Fruit fly (Drosophila melanogaster) whole organism, embryonic: ENCODE data around the gene L2HGDH.

Experiments
- Ada2b ChIP-seq: fragments of 200-800 bp; sonication (Bioruptor generic); IDR thresholded peaks from 2 replicates; pipeline ENCODE4 v1.3.6; 2022; ENCODE audit warnings: missing biosample characterization, missing genetic modification characterization
- Asciz ChIP-seq: fragments of 200-800 bp; sonication (Bioruptor generic); optimal IDR thresholded peaks from 2 replicates; lab custom pipeline; 2017; ENCODE audit warnings: missing biosample characterization, mild to moderate bottlenecking, missing genetic modification characterization, missing genetic modification reagents
- Bgb ChIP-seq: fragments of 200-800 bp; sonication (Bioruptor generic); IDR thresholded peaks from 2 replicates; pipeline ENCODE4 v1.3.6; 2022; ENCODE audit warnings: missing biosample characterization, missing genetic modification characterization; ENCODE audit not compliant: partially characterized antibody
- CG10462 ChIP-seq: fragments of 200-800 bp; sonication (Bioruptor generic); optimal IDR thresholded peaks from 2 replicates; lab custom pipeline; 2016; ENCODE audit warnings: missing biosample characterization, missing genetic modification characterization
- CG10565 ChIP-seq: fragments of 200-800 bp; sonication (Bioruptor generic); optimal IDR thresholded peaks from 3 replicates; lab custom pipeline; 2016; ENCODE audit warnings: missing biosample characterization, mild to moderate bottlenecking, missing genetic modification characterization
- CG12219 ChIP-seq: fragments of 200-800 bp; sonication (Bioruptor generic); optimal IDR thresholded peaks from 3 replicates; lab custom pipeline; 2018; ENCODE audit warnings: missing biosample characterization, mild to moderate bottlenecking, missing genetic modification characterization
- CG12236 ChIP-seq: fragments of 200-800 bp; sonication (Bioruptor generic); optimal IDR thresholded peaks from 2 replicates; lab custom pipeline; 2016; ENCODE audit warnings: missing biosample characterization, missing genetic modification characterization
- CG1233 ChIP-seq: fragments of 200-800 bp; sonication (Bioruptor generic); optimal IDR thresholded peaks from 4 replicates; lab custom pipeline; 2018; ENCODE audit warnings: missing biosample characterization, mild to moderate bottlenecking, missing genetic modification characterization
- CG13624 ChIP-seq: fragments of 200-800 bp; sonication (Bioruptor generic); optimal IDR thresholded peaks from 2 replicates; lab custom pipeline; 2016; ENCODE audit warnings: missing biosample characterization, missing genetic modification characterization
- CG15073 ChIP-seq: fragments of 200-800 bp; sonication (Bioruptor generic); optimal IDR thresholded peaks from 2 replicates; lab custom pipeline; 2016; ENCODE audit warnings: missing biosample characterization, missing genetic modification characterization
- CG32532 ChIP-seq: fragments of 200-800 bp; sonication (Bioruptor generic); IDR thresholded peaks from 2 replicates; pipeline ENCODE4 v1.3.6; 2022; ENCODE audit warnings: missing biosample characterization, missing genetic modification characterization
- CG32767 ChIP-seq: fragments of 200-800 bp; sonication (Bioruptor generic); IDR thresholded peaks from 2 replicates; pipeline ENCODE4 v1.3.6; 2022; ENCODE audit warnings: missing biosample characterization, missing genetic modification characterization
- CG4707 ChIP-seq: fragments of 200-800 bp; sonication (Bioruptor generic); optimal IDR thresholded peaks from 2 replicates; lab custom pipeline; 2018; ENCODE audit warnings: missing biosample characterization, mild to moderate bottlenecking, missing genetic modification characterization, moderate library complexity
- CG5245 ChIP-seq: fragments of 200-800 bp; sonication (Bioruptor generic); optimal IDR thresholded peaks from 3 replicates; lab custom pipeline; 2016; ENCODE audit warnings: missing biosample characterization, missing genetic modification characterization
- CG6791 ChIP-seq: fragments of 200-800 bp; sonication (Bioruptor generic); IDR thresholded peaks from 3 replicates; pipeline ENCODE4 v1.3.6; 2022; ENCODE audit warnings: missing biosample characterization, missing genetic modification characterization; ENCODE audit not compliant: partially characterized antibody
- CG7839 ChIP-seq: fragments of 200-800 bp; sonication (Bioruptor generic); optimal IDR thresholded peaks from 3 replicates; lab custom pipeline; 2018; ENCODE audit warnings: missing biosample characterization, mild to moderate bottlenecking, missing genetic modification characterization, moderate library complexity
- CG8281 ChIP-seq: fragments of 200-800 bp; sonication (Bioruptor generic); optimal IDR thresholded peaks from 2 replicates; lab custom pipeline; 2018; ENCODE audit warnings: missing biosample characterization, mild to moderate bottlenecking, missing genetic modification characterization, moderate library complexity
- Dip3 ChIP-seq: fragments of 200-800 bp; sonication (Bioruptor generic); optimal IDR thresholded peaks from 3 replicates; lab custom pipeline; 2016; ENCODE audit warnings: missing biosample characterization, missing genetic modification characterization
- Doc2 ChIP-seq: fragments of 200-800 bp; sonication (Bioruptor generic); IDR thresholded peaks from 2 replicates; pipeline ENCODE4 v1.3.6; 2022; ENCODE audit warnings: missing biosample characterization, missing genetic modification characterization
- H15 ChIP-seq: fragments of 200-800 bp; sonication (Bioruptor generic); IDR thresholded peaks from 3 replicates; pipeline ENCODE4 v1.3.6; 2022; ENCODE audit warnings: missing biosample characterization, missing genetic modification characterization
- HLH54F ChIP-seq: fragments of 200-800 bp; sonication (Bioruptor generic); optimal IDR thresholded peaks from 3 replicates; lab custom pipeline; 2016; ENCODE audit warnings: missing biosample characterization, missing genetic modification characterization
- MTF-1 ChIP-seq: fragments of 200-800 bp; sonication (Bioruptor generic); optimal IDR thresholded peaks from 2 replicates; lab custom pipeline; 2018; ENCODE audit warnings: missing biosample characterization, mild to moderate bottlenecking, missing genetic modification characterization, borderline replicate concordance
- Mrtf ChIP-seq: fragments of 200-800 bp; sonication (Bioruptor generic); IDR thresholded peaks from 3 replicates; pipeline ENCODE4 v1.3.6; 2022; ENCODE audit warnings: missing biosample characterization, missing genetic modification characterization
- NK7.1 ChIP-seq: fragments of 200-800 bp; sonication (Bioruptor generic); optimal IDR thresholded peaks from 3 replicates; lab custom pipeline; 2016; ENCODE audit warnings: missing biosample characterization, missing genetic modification characterization
- Ptx1 ChIP-seq: fragments of 200-800 bp; sonication (Bioruptor generic); IDR thresholded peaks from 2 replicates; pipeline ENCODE4 v1.3.6; 2022; ENCODE audit warnings: missing biosample characterization, missing genetic modification characterization
- Xbp1 ChIP-seq: fragments of 200-800 bp; sonication (Bioruptor generic); optimal IDR thresholded peaks from 3 replicates; lab custom pipeline; 2016; ENCODE audit warnings: missing biosample characterization, mild to moderate bottlenecking, missing genetic modification characterization
- YL-1 ChIP-seq: fragments of 200-800 bp; sonication (Bioruptor generic); optimal IDR thresholded peaks from 3 replicates; lab custom pipeline; 2017; ENCODE audit warnings: missing biosample characterization, mild to moderate bottlenecking, missing genetic modification characterization
- abd-A ChIP-seq: fragments of 200-800 bp; sonication (Bioruptor generic); optimal IDR thresholded peaks from 3 replicates; lab custom pipeline; 2019; ENCODE audit warnings: missing biosample characterization, mild to moderate bottlenecking, missing genetic modification characterization, moderate library complexity
- az2 ChIP-seq: fragments of 200-800 bp; sonication (Bioruptor generic); optimal IDR thresholded peaks from 3 replicates; lab custom pipeline; 2016; ENCODE audit warnings: missing biosample characterization, missing genetic modification characterization
- cato ChIP-seq: fragments of 200-800 bp; sonication (Bioruptor generic); optimal IDR thresholded peaks from 2 replicates; lab custom pipeline; 2016; ENCODE audit warnings: missing biosample characterization, missing genetic modification characterization, borderline replicate concordance
- cg ChIP-seq: fragments of 200-800 bp; sonication (Bioruptor generic); optimal IDR thresholded peaks from 3 replicates; lab custom pipeline; 2019; ENCODE audit warnings: missing biosample characterization, mild to moderate bottlenecking, missing genetic modification characterization, moderate library complexity
- crc ChIP-seq: fragments of 200-800 bp; sonication (Bioruptor generic); optimal IDR thresholded peaks from 2 replicates; lab custom pipeline; 2016; ENCODE audit warnings: missing biosample characterization, missing genetic modification characterization
- croc ChIP-seq: fragments of 200-800 bp; sonication (Bioruptor generic); conservative IDR thresholded peaks from 3 replicates; pipeline ENCODE4 v1.3.6; 2022; ENCODE audit warnings: missing biosample characterization, missing genetic modification characterization
- cwo ChIP-seq: fragments of 200-800 bp; sonication (Bioruptor generic); optimal IDR thresholded peaks from 3 replicates; lab custom pipeline; 2017; ENCODE audit warnings: missing biosample characterization, missing genetic modification characterization, mild to moderate bottlenecking, moderate library complexity, missing genetic modification reagents
- dysf ChIP-seq: fragments of 200-800 bp; sonication (Bioruptor generic); IDR thresholded peaks from 3 replicates; pipeline ENCODE4 v1.3.6; 2022; ENCODE audit warnings: missing biosample characterization, missing genetic modification characterization
- emc ChIP-seq: fragments of 200-800 bp; sonication (Bioruptor generic); optimal IDR thresholded peaks from 2 replicates; lab custom pipeline; 2016; ENCODE audit warnings: missing biosample characterization, missing genetic modification characterization
- en ChIP-seq: fragments of 200-800 bp; sonication (Bioruptor generic); optimal IDR thresholded peaks from 2 replicates; lab custom pipeline; 2016; ENCODE audit warnings: missing biosample characterization, missing genetic modification characterization
- ewg ChIP-seq: fragments of 200-800 bp; sonication (Bioruptor generic); optimal IDR thresholded peaks from 3 replicates; lab custom pipeline; 2017; ENCODE audit warnings: mild to moderate bottlenecking, missing biosample characterization, missing genetic modification reagents, missing genetic modification characterization
- exex ChIP-seq: fragments of 200-800 bp; sonication (Bioruptor generic); optimal IDR thresholded peaks from 4 replicates; lab custom pipeline; 2018; ENCODE audit warnings: missing biosample characterization, mild to moderate bottlenecking, missing genetic modification characterization, moderate library complexity
- jigr1 ChIP-seq: fragments of 200-800 bp; sonication (Bioruptor generic); IDR thresholded peaks from 3 replicates; pipeline ENCODE4 v1.3.6; 2022; ENCODE audit warnings: missing biosample characterization, missing genetic modification characterization
- klu ChIP-seq: fragments of 200-800 bp; sonication (Bioruptor generic); IDR thresholded peaks from 2 replicates; pipeline ENCODE4 v1.3.6; 2022; ENCODE audit warnings: missing biosample characterization, missing genetic modification characterization
- mam ChIP-seq: fragments of 200-800 bp; sonication (Bioruptor generic); optimal IDR thresholded peaks from 3 replicates; lab custom pipeline; 2016; ENCODE audit warnings: missing biosample characterization, missing genetic modification characterization
- mirr ChIP-seq: fragments of 200-800 bp; sonication (Bioruptor generic); optimal IDR thresholded peaks from 3 replicates; lab custom pipeline; 2018; ENCODE audit warnings: missing biosample characterization, mild to moderate bottlenecking, missing genetic modification characterization
- onecut ChIP-seq: fragments of 200-800 bp; sonication (Bioruptor generic); IDR thresholded peaks from 2 replicates; pipeline ENCODE4 v1.3.6; 2022; ENCODE audit warnings: missing biosample characterization, missing genetic modification characterization
- pum ChIP-seq: fragments of 200-800 bp; sonication (Bioruptor generic); optimal IDR thresholded peaks from 2 replicates; lab custom pipeline; 2016; ENCODE audit warnings: missing biosample characterization, missing genetic modification characterization
- shn ChIP-seq: fragments of 200-800 bp; sonication (Bioruptor generic); optimal IDR thresholded peaks from 3 replicates; lab custom pipeline; 2016; ENCODE audit warnings: missing biosample characterization, missing genetic modification characterization
- sisA ChIP-seq: fragments of 200-800 bp; sonication (Bioruptor generic); IDR thresholded peaks from 2 replicates; pipeline ENCODE4 v1.3.6; 2022; ENCODE audit warnings: missing biosample characterization, missing genetic modification characterization
- slp2 ChIP-seq: fragments of 200-800 bp; sonication (Bioruptor generic); optimal IDR thresholded peaks from 2 replicates; lab custom pipeline; 2016; ENCODE audit warnings: missing biosample characterization, missing genetic modification characterization
- so ChIP-seq: fragments of 200-800 bp; sonication (Bioruptor generic); IDR thresholded peaks from 3 replicates; pipeline ENCODE4 v1.3.6; 2022; ENCODE audit warnings: missing biosample characterization, missing genetic modification characterization
- stc ChIP-seq: fragments of 200-800 bp; sonication (Bioruptor generic); IDR thresholded peaks from 2 replicates; pipeline ENCODE4 v1.3.6; 2022; ENCODE audit warnings: missing biosample characterization, missing genetic modification characterization
- tio ChIP-seq: fragments of 200-800 bp; sonication (Bioruptor generic); optimal IDR thresholded peaks from 2 replicates; lab custom pipeline; 2017; ENCODE audit warnings: missing biosample characterization, missing genetic modification characterization, inconsistent platforms
- tup ChIP-seq: fragments of 200-800 bp; sonication (Bioruptor generic); optimal IDR thresholded peaks from 2 replicates; lab custom pipeline; 2016; ENCODE audit warnings: missing biosample characterization, mild to moderate bottlenecking, missing genetic modification characterization, moderate library complexity
- yki ChIP-seq: fragments of >200 bp; optimal IDR thresholded peaks from 3 replicates; lab custom pipeline; 2018

The L2HGDH gene

DNA sequence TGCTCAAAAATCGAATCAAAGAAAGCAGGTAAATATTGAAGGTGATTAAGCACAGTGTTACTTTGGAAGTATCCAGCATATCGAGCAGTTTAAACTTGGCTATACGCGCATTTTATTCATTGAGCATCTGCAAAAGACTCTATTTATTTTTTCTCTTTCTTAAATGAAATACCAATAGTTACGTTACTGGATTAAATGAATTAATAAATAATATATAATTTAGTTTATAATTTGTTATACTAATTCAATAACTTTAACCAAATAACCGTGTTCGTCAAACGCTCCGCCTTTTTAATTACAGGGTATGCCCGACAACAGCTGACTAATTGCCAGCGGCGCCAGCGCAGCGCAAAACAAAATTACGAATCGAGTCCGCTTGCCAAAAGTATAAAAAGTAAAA, 7.4 kb downstream of the L2HGDH start (continued):
- TF ChIP-seq croc (GFP tag; lab: Robert Waterston, UW) = no peak
- TF ChIP-seq CG12236 (GFP tag; lab: Kevin White, UChicago) = no peak
- TF ChIP-seq yki = no peak
- TF ChIP-seq CG10462 (GFP tag; lab: Kevin White, UChicago) = no peak
- no peak for TF ChIP-seq so (GFP tag; lab: Robert Waterston, UW)
- TF ChIP-seq dysf (GFP tag; lab: Robert Waterston, UW) = peak; percentile 64; the same call in 2 of the 3 replicates
- no peak for TF ChIP-seq CG4707
- TF ChIP-seq pum (GFP tag; lab: Kevin White, UChicago) = no peak
- TF ChIP-seq abd-A (tag; lab: Kevin White, UChicago) = no peak
- TF ChIP-seq tup (GFP tag; lab: Kevin White, UChicago) = no peak
- TF ChIP-seq crc (GFP tag; lab: Kevin White, UChicago) = no peak
- TF ChIP-seq CG5245 (GFP tag; lab: Kevin White, UChicago) = no peak
- peak; percentile 54 for TF ChIP-seq CG7839 (tag; lab: Kevin White, UChicago)
- TF ChIP-seq H15 = peak; percentile 11; the same call in 1 of the 3 replicates
- no peak for TF ChIP-seq jigr1 (GFP tag; lab: Robert Waterston, UW)
- no peak for TF ChIP-seq CG13624
- no peak for TF ChIP-seq en (GFP tag; lab: Kevin White, UChicago)
- no peak for TF ChIP-seq HLH54F (GFP tag; lab: Kevin White, UChicago)
- TF ChIP-seq CG6791 (GFP tag; lab: Robert Waterston, UW) = no peak
- no peak for TF ChIP-seq ewg (GFP tag; lab: Kevin White, UChicago)
- no peak for TF ChIP-seq az2 (GFP tag; lab: Kevin White, UChicago)
- no peak for TF ChIP-seq Mrtf (GFP tag; lab: Robert Waterston, UW)
- no peak for TF ChIP-seq YL-1 (GFP tag; lab: Kevin White, UChicago)
- TF ChIP-seq CG8281 (tag; lab: Kevin White, UChicago) = no peak
- TF ChIP-seq CG12219 = no peak
- peak; percentile 23 for TF ChIP-seq exex (tag; lab: Kevin White, UChicago)
- TF ChIP-seq shn (GFP tag; lab: Kevin White, UChicago) = no peak
- TF ChIP-seq Asciz (GFP tag; lab: Kevin White, UChicago) = no peak
- no peak for TF ChIP-seq Dip3 (GFP tag; lab: Kevin White, UChicago)
- no peak for TF ChIP-seq CG10565
- no peak for TF ChIP-seq onecut (GFP tag; lab: Robert Waterston, UW)
- peak; percentile 76 for TF ChIP-seq Ptx1 (GFP tag; lab: Robert Waterston, UW)
- no peak for TF ChIP-seq mirr (GFP tag; lab: Kevin White, UChicago)
- TF ChIP-seq CG32767 (GFP tag; lab: Robert Waterston, UW) = no peak
- no peak for TF ChIP-seq CG15073
- no peak for TF ChIP-seq tio (GFP tag; lab: Kevin White, UChicago)
- TF ChIP-seq Ada2b (GFP tag; lab: Robert Waterston, UW) = peak; percentile 40; the same call in 1 of the 2 replicates
- TF ChIP-seq NK7.1 (GFP tag; lab: Kevin White, UChicago) = no peak
- peak; percentile 59 for TF ChIP-seq cwo (GFP tag; lab: Kevin White, UChicago)
- TF ChIP-seq MTF-1 (GFP tag; lab: Kevin White, UChicago) = no peak
- no peak for TF ChIP-seq Doc2 (GFP tag; lab: Robert Waterston, UW)
- TF ChIP-seq mam (GFP tag; lab: Kevin White, UChicago) = no peak
- TF ChIP-seq slp2 (GFP tag; lab: Kevin White, UChicago) = no peak
- peak; percentile 63 for TF ChIP-seq stc (GFP tag; lab: Robert Waterston, UW)
- TF ChIP-seq CG1233 (GFP tag; lab: Kevin White, UChicago) = peak; percentile 34
- TF ChIP-seq cato (GFP tag; lab: Kevin White, UChicago) = no peak
- no peak for TF ChIP-seq klu (GFP tag; lab: Robert Waterston, UW)
- no peak for TF ChIP-seq Bgb
- no peak for TF ChIP-seq Xbp1 (GFP tag; lab: Kevin White, UChicago)
- TF ChIP-seq CG32532 (GFP tag; lab: Robert Waterston, UW) = peak; percentile 79
- no peak for TF ChIP-seq cg (GFP tag; lab: Kevin White, UChicago)
- no peak for TF ChIP-seq emc (GFP tag; lab: Kevin White, UChicago)
- no peak for TF ChIP-seq sisA (GFP tag; lab: Robert Waterston, UW)
